Worm (Caenorhabditis elegans): ENCODE results near the gene C18E9.5.

ce11 chrII:8923187-8923586 is 46.6 kb upstream of the C18E9.5 start:
- TF ChIP-seq tab-1 (GFP tag; IDR thresholded peaks at IDR 0.05) (no peak), cog-1 (tag; optimal IDR thresholded peaks at IDR 0.05) (no peak), ztf-29 (GFP tag; IDR thresholded peaks at IDR 0.05) (no peak), med-1 (GFP tag; optimal IDR thresholded peaks at IDR 0.05; ENCODE audit: insufficient read depth) (no peak)
